Worm (Caenorhabditis elegans): ENCODE measurements around the gene C14C11.2.

Gene C14C11.2

ce11 chrV:5660604-5661209 is at the start of gene C14C11.2, which contains the start of gene mut-14:
Gene C14C11.2 (plus strand): TSS chrV:5661159.
Gene mut-14 (minus strand): TSS chrV:5660704.
- peak; percentile 33; the same call in 1 of the 2 replicates for TF ChIP-seq D2030.7 (GFP tag; IDR thresholded peaks at IDR 0.05)
- TF ChIP-seq lsl-1 (GFP tag; optimal IDR thresholded peaks at IDR 0.05), result peak; percentile 66
- no peak for TF ChIP-seq ceh-100 (GFP tag; IDR thresholded peaks at IDR 0.05)
- TF ChIP-seq F33H1.4 (GFP tag; IDR thresholded peaks at IDR 0.05), result peak; percentile 39
- TF ChIP-seq ceh-27 (GFP tag; optimal IDR thresholded peaks at IDR 0.05), result no peak

DNA sequence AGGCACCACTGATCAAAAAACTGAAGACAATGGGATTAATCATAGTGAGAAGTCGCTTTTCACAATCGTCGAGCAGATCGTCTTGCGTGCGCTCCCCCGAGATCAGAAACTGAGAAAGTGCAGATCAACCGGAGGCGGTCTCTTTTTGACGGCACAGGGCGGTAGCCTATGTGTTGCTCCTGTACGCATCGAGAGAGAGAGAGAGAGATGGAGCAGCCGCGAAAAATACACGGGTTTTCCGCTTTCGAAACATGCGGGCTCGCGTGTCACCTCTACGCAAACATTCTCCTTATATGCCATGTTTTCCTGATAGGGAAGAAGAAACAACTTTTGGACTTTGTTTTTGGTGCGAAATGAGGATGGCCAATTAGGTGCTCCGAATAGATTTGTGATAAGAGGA is 47.9 kb upstream of the C14C11.2 start, which contains the start of gene lrpc-1:
lrpc-1 (minus strand) TSS at position 101 of the 400 bp plus-strand sequence.
- TF ChIP-seq ztf-3 (GFP tag; optimal IDR thresholded peaks at IDR 0.05) (no peak), nfya-1 (tag; optimal IDR thresholded peaks at IDR 0.05; ENCODE audit: borderline replicate concordance, insufficient read depth) (no peak), let-526 (GFP tag; IDR thresholded peaks at IDR 0.05) (no peak), attf-5 (GFP tag; optimal IDR thresholded peaks at IDR 0.05) (no peak), lin-26 (GFP tag; IDR thresholded peaks at IDR 0.05) (no peak), B0035.1 (tag; optimal IDR thresholded peaks at IDR 0.05) (no peak), F57C9.4 (tag; optimal IDR thresholded peaks at IDR 0.05) (no peak), gei-17 (GFP tag; optimal IDR thresholded peaks at IDR 0.05) (no peak), him-1 (tag; optimal IDR thresholded peaks at IDR 0.05) (no peak), ztf-18 (tag; optimal IDR thresholded peaks at IDR 0.05) (no peak), F22D6.2 (tag; optimal IDR thresholded peaks at IDR 0.05) (no peak)

DNA sequence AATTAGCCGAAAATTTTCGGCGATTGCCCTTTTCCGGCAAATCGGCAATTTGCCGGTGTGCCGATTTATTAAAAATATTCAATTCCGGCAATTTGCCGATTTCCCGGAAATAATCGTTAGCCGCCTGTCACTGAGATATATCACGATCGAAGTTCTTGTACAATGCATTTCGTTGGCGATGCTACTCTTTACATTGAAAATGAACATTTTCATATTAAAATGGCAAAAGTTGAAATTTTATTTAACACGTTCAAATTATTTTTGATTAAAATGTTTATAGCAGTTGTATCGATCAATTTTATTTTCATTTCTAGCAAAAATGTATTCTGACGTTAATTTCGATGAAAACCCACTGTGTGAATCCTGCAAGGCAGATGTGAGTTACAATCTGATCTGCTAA is 46.2 kb upstream of the C14C11.2 start, which contains the start of gene M03E7.3:
M03E7.3 (plus strand) TSS at position 301 of the 400 bp plus-strand sequence.
- no peak for TF ChIP-seq hmg-1.2 (GFP tag; IDR thresholded peaks at IDR 0.05)
- no peak for TF ChIP-seq rec-8 (tag; optimal IDR thresholded peaks at IDR 0.05)
- TF ChIP-seq lsl-1 (GFP tag; optimal IDR thresholded peaks at IDR 0.05), result no peak
- no peak for TF ChIP-seq xnd-1 (tag; optimal IDR thresholded peaks at IDR 0.05)
- no peak for TF ChIP-seq snpc-1.1 (tag; optimal IDR thresholded peaks at IDR 0.05; ENCODE audit: insufficient read depth)
- no peak for TF ChIP-seq ztf-22 (GFP tag; optimal IDR thresholded peaks at IDR 0.05)
- TF ChIP-seq ets-4 (GFP tag; optimal IDR thresholded peaks at IDR 0.05), result no peak
- no peak for TF ChIP-seq repo-1 (tag; optimal IDR thresholded peaks at IDR 0.05)

ce11 chrV:5617301-5617700 is 43.7 kb upstream of the C14C11.2 start, which contains the start of gene M03E7.2:
Gene M03E7.2 (plus strand): TSS chrV:5617601.
- TF ChIP-seq ccch-3 (GFP tag; optimal IDR thresholded peaks at IDR 0.05) (no peak), Y67H2A.10 (GFP tag; conservative IDR thresholded peaks at IDR 0.05) (no peak), C17E4.6 (GFP tag; IDR thresholded peaks at IDR 0.05) (no peak), F37B4.10 (GFP tag; IDR thresholded peaks at IDR 0.05) (no peak), hmg-20 (GFP tag; IDR thresholded peaks at IDR 0.05) (no peak), T07F8.4 (tag; optimal IDR thresholded peaks at IDR 0.05) (no peak), K11D2.4 (GFP tag; IDR thresholded peaks at IDR 0.05) (no peak), B0261.1 (tag; optimal IDR thresholded peaks at IDR 0.05) (no peak), snpc-1.3 (tag; optimal IDR thresholded peaks at IDR 0.05; ENCODE audit: insufficient read depth) (no peak), lin-54 (GFP tag; optimal IDR thresholded peaks at IDR 0.05) (no peak), ZK185.1 (tag; optimal IDR thresholded peaks at IDR 0.05; ENCODE audit: poor library complexity, severe bottlenecking) (no peak), nhr-27 (tag; optimal IDR thresholded peaks at IDR 0.05) (no peak), tlf-1 (GFP tag; optimal IDR thresholded peaks at IDR 0.05) (no peak), egl-18 (GFP tag; IDR thresholded peaks at IDR 0.05) (no peak), ceh-79 (tag; optimal IDR thresholded peaks at IDR 0.05) (no peak), D2030.7 (GFP tag; IDR thresholded peaks at IDR 0.05) (no peak)

Data from whole organism, young adult.